Fruit fly (Drosophila melanogaster) whole organism: ENCODE data around the gene rdx.

Experiments used
- CG8478 ChIP-seq: fragments of >200 bp; optimal IDR thresholded peaks from 2 replicates; lab custom pipeline; 2018; ENCODE audit warnings: inconsistent platforms
- Dll ChIP-seq: fragments of >200 bp; optimal IDR thresholded peaks from 2 replicates; lab custom pipeline; 2017
- pan ChIP-seq: fragments of >200 bp; optimal IDR thresholded peaks from 2 replicates; lab custom pipeline; 2017
- psq ChIP-seq: fragments of >200 bp; optimal IDR thresholded peaks from 2 replicates; lab custom pipeline; 2017
- usp ChIP-seq: fragments of >200 bp; optimal IDR thresholded peaks from 2 replicates; lab custom pipeline; 2017; ENCODE audit warnings: missing biosample characterization, missing genetic modification characterization, mixed read lengths

DNA sequence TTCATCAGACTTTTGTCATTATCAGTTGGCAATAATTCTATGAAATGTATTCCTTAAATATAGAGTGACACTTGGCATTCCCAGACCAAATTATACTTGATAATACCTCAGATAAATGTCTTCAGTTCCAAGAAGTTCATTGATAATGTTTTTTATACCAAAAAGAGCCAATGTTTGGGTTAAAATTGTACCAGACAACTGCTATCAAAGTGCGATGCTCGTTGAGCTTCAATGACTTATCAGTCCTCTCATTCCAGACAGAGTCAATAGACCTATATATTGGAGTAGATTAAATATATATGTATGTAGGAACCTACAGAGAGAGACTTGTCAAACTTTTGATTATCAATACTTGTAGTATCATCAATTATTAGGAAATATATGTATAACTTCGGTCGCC is 33.4 kb upstream of the rdx start:
- no peak for TF ChIP-seq psq (lab: Kevin White, UChicago)
- TF ChIP-seq CG8478 (lab: Kevin White, UChicago), result no peak
- TF ChIP-seq usp (GFP tag; lab: Kevin White, UChicago), result no peak
- no peak for TF ChIP-seq pan (lab: Kevin White, UChicago)
- TF ChIP-seq Dll, result no peak
